Worm (Caenorhabditis elegans) whole organism, midembryonic: ENCODE data around the gene T03G6.3.

ENCODE experiments used
- T22C8.4 ChIP-seq: fragments of 200-800 bp; sonication (Bioruptor generic); IDR thresholded peaks from 2 replicates; pipeline ENCODE4 v1.3.6; 2022; ENCODE audit warnings: missing genetic modification characterization, missing compliant biosample characterization
- cog-1 ChIP-seq: sonication (generic microtip); optimal IDR thresholded peaks from 2 replicates; lab custom pipeline; 2016; ENCODE audit warnings: missing genetic modification characterization, missing compliant biosample characterization
- flt-1 ChIP-seq: fragments of 200-800 bp; sonication (Bioruptor generic); IDR thresholded peaks from 2 replicates; pipeline ENCODE4 v1.3.6; 2022; ENCODE audit warnings: missing genetic modification characterization, missing compliant biosample characterization
- klf-2 ChIP-seq: fragments of 200-800 bp; sonication (Bioruptor generic); conservative IDR thresholded peaks from 2 replicates; pipeline ENCODE4 v1.3.6; 2022; ENCODE audit warnings: missing genetic modification reagents, missing genetic modification characterization, missing compliant biosample characterization
- med-1 ChIP-seq: sonication (generic microtip); optimal IDR thresholded peaks from 2 replicates; lab custom pipeline; 2017; ENCODE audit warnings: missing genetic modification characterization, mild to moderate bottlenecking, missing compliant biosample characterization, antibody characterized with exemption, missing genetic modification reagents; ENCODE audit not compliant: insufficient read depth
- ref-1 ChIP-seq: fragments of 200-800 bp; sonication (Bioruptor generic); conservative IDR thresholded peaks from 2 replicates; pipeline ENCODE4 v1.3.6; 2022; ENCODE audit warnings: missing genetic modification reagents, missing genetic modification characterization, missing compliant biosample characterization
- tab-1 ChIP-seq: fragments of 200-800 bp; sonication (Bioruptor generic); IDR thresholded peaks from 2 replicates; pipeline ENCODE4 v1.3.6; 2022; ENCODE audit warnings: missing genetic modification characterization, missing compliant biosample characterization
- ztf-23 ChIP-seq: fragments of 200-800 bp; sonication (Bioruptor generic); IDR thresholded peaks from 2 replicates; pipeline ENCODE4 v1.3.6; 2022; ENCODE audit warnings: missing genetic modification reagents, missing genetic modification characterization, missing compliant biosample characterization
- ztf-29 ChIP-seq: fragments of 200-800 bp; sonication (Bioruptor generic); IDR thresholded peaks from 2 replicates; pipeline ENCODE4 v1.3.6; 2022; ENCODE audit warnings: missing genetic modification reagents, missing genetic modification characterization, missing compliant biosample characterization

T03G6.3 gene

DNA sequence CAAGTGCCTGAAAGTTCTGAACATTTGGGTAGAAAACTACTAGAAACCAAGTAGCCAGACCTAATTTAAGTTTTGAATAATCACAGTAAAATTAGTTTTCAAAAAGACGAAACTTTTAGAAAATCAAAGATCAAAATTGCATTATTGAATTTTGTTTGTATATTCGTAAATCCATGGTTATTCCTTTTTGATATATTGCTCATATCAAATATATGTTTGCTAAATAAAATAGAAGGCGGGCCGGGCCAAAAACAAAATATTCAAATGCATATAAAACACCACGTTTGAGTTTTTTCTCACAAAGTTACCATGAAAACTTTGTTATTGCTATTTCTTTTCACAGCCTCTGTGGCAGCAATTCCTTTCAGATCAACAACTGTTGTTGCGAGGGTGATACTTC is 38.1 kb downstream of the T03G6.3 start, which contains the start of gene ttr-42:
ttr-42 (plus strand) TSS at position 301 of the 400 bp plus-strand sequence.
- TF ChIP-seq ref-1 (GFP tag; lab: Robert Waterston, UW) (no peak), med-1 (no peak), klf-2 (no peak), T22C8.4 (GFP tag; lab: Robert Waterston, UW) (no peak), ztf-23 (no peak), flt-1 (GFP tag; lab: Robert Waterston, UW) (no peak), cog-1 (tag; lab: Kevin White, UChicago) (no peak), ztf-29 (GFP tag; lab: Robert Waterston, UW) (no peak), tab-1 (GFP tag; lab: Robert Waterston, UW) (no peak)

DNA sequence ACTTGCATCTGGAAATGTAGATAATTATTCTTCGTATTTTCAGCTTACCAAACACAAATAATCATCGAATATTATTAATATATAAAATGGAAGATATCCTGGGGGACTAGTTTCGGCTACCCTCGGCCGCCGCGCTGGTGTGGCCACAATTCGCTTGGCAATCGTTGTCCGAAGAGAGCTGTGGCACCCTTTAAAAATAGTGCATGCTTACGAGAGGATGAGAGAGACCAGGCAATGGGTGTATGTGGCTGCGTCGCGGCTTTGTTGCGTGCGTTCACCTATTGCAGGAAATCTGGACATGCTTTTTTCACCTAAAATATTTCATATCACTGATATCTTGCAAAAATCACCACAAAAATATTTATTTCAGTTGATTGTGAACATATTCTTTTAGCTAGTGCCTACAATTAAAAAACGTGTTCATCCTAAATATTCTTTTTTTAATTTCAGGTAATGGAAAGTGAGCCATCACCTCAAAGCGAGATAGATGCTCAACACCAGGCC is 42.8 kb downstream of the T03G6.3 start, which contains the start of the genes ccd-5 and F52H2.1:
ccd-5 (minus strand) TSS at position 8 of the 504 bp plus-strand sequence.
F52H2.1 (plus strand) TSS at position 454 of the 504 bp plus-strand sequence.
- TF ChIP-seq ztf-23 (no peak), T22C8.4 (GFP tag; lab: Robert Waterston, UW) (no peak), med-1 (no peak), tab-1 (GFP tag; lab: Robert Waterston, UW) (no peak), flt-1 (GFP tag; lab: Robert Waterston, UW) (no peak), klf-2 (no peak), cog-1 (tag; lab: Kevin White, UChicago) (no peak), ztf-29 (GFP tag; lab: Robert Waterston, UW) (no peak), ref-1 (GFP tag; lab: Robert Waterston, UW) (no peak)

DNA sequence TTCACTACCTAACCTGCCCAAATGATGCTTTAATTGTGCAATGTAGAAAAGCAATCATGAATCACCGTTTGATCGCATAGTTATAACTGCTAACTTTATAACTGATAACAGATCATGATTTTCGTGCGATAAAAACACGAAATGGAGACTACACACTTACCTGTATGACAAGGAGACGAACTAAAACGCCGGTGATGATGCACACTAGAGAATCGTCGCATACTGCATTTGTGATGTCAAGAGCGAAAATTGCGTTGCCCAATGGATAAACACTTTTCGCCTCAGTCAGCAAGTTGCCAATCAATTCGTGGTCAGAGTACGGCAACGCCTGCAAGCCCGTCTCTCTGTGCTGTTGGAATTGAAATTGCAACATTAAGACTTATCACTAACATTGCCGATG is 46.5 kb downstream of the T03G6.3 start:
- TF ChIP-seq ztf-23 (no peak), ztf-29 (GFP tag; lab: Robert Waterston, UW) (no peak), flt-1 (GFP tag; lab: Robert Waterston, UW) (no peak), ref-1 (GFP tag; lab: Robert Waterston, UW) (no peak), cog-1 (tag; lab: Kevin White, UChicago) (no peak), T22C8.4 (GFP tag; lab: Robert Waterston, UW) (no peak), klf-2 (no peak), med-1 (no peak), tab-1 (GFP tag; lab: Robert Waterston, UW) (no peak)

DNA sequence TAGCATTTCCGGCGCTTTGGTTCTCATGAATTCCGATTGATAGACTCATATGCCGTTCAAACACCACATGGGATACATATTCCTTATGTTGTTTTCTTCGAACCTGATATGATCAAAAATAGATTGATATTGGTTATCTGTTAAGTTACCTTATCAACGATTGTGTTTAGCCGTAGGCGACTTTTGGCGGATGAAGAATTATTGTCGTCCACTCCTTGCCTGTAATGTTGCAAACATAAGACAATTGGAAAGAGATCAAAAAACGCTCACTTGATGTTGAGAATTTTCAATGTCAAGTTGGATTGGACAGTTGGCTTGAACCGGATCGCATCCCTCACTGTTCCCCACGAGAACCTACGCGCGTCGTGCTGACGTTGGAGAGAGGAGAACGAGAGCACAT is 47.8 kb downstream of the T03G6.3 start:
- TF ChIP-seq flt-1 (GFP tag; lab: Robert Waterston, UW) (no peak), klf-2 (no peak), ztf-23 (no peak), ref-1 (GFP tag; lab: Robert Waterston, UW) (no peak), cog-1 (tag; lab: Kevin White, UChicago) (no peak), med-1 (no peak), tab-1 (GFP tag; lab: Robert Waterston, UW) (no peak), T22C8.4 (GFP tag; lab: Robert Waterston, UW) (no peak), ztf-29 (GFP tag; lab: Robert Waterston, UW) (no peak)

DNA sequence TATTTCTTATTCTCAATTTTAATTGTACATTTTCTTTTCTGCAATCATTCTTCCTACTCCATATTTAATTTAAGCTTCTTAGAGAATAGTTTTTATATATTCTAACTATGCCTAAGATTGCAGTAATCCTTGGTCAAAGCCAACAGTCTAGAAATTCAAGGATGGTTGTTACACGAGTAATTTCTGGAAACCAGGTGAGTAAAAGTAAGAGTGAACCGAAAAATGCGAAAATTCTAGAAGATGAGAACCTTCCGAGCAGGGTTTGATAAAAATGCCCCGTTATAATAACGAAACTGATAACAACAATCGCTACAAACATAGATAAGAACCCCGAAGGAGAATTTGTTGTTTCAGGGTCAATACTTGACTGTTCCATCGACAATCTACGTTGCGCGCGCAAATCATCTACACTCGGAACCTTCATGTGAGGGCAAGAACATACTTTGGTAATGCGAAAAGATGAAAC is 50.2 kb downstream of the T03G6.3 start, which contains the start of gene F52H2.15:
F52H2.15 (plus strand) TSS at position 51 of the 466 bp plus-strand sequence.
- TF ChIP-seq ref-1 (GFP tag; lab: Robert Waterston, UW) (no peak), flt-1 (GFP tag; lab: Robert Waterston, UW) (no peak), ztf-23 (no peak), cog-1 (tag; lab: Kevin White, UChicago) (no peak), T22C8.4 (GFP tag; lab: Robert Waterston, UW) (no peak), klf-2 (no peak), tab-1 (GFP tag; lab: Robert Waterston, UW) (no peak), med-1 (no peak), ztf-29 (GFP tag; lab: Robert Waterston, UW) (no peak)

DNA sequence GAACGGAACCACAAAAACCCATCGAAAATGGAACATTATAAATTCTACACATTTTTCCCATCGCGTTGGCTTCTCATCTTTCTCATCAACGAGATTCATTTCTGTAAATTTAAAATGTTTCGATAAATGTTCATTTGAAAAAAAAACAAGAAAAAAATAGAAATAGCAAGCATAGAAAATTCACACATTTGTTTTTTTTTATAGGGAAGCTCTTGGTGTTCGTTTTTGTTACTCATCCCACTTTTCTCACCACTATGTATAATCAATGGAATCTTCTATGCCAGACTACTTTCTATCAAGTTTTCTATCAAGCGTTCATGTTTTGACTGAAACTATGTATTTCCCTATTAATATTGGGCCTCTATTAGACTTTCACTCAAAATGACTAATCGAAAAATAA is 51.5 kb downstream of the T03G6.3 start, which contains the start of gene dhcr-24:
dhcr-24 (minus strand) TSS at position 101 of the 400 bp plus-strand sequence.
- TF ChIP-seq cog-1 (tag; lab: Kevin White, UChicago) (no peak), med-1 (no peak), flt-1 (GFP tag; lab: Robert Waterston, UW) (no peak), ref-1 (GFP tag; lab: Robert Waterston, UW) (no peak), tab-1 (GFP tag; lab: Robert Waterston, UW) (no peak), ztf-29 (GFP tag; lab: Robert Waterston, UW) (no peak), klf-2 (no peak), T22C8.4 (GFP tag; lab: Robert Waterston, UW) (no peak), ztf-23 (no peak)
